Worm (Caenorhabditis elegans) whole organism, L3 larva: ENCODE data around the gene B0001.3.
"Not testable (repeated sequence)": the region's sequence is repeated elsewhere in the genome, so short reads cannot be mapped to it uniquely, and the experiment has no call there.

Experiments used
- R02D3.7 ChIP-seq: fragments of 150-350 bp; optimal IDR thresholded peaks from 2 replicates; lab custom pipeline; 2014; ENCODE audit warnings: missing biosample characterization, missing genetic modification characterization
- ZK546.5 ChIP-seq: sonication (generic microtip); optimal IDR thresholded peaks from 2 replicates; lab custom pipeline; 2017; ENCODE audit warnings: missing biosample characterization, missing genetic modification characterization
- ama-1 ChIP-seq: fragments of 150-350 bp; optimal IDR thresholded peaks from 2 replicates; lab custom pipeline; 2018
- ceh-16 ChIP-seq: sonication (generic microtip); optimal IDR thresholded peaks from 2 replicates; lab custom pipeline; 2017; ENCODE audit warnings: missing biosample characterization, missing genetic modification characterization
- ceh-28 ChIP-seq: fragments of 150-350 bp; optimal IDR thresholded peaks from 2 replicates; lab custom pipeline; 2014; ENCODE audit warnings: missing biosample characterization, missing genetic modification reagents, missing genetic modification characterization
- ceh-82 ChIP-seq: fragments of 150-350 bp; optimal IDR thresholded peaks from 2 replicates; lab custom pipeline; 2014; ENCODE audit warnings: missing biosample characterization, missing genetic modification characterization
- ceh-9 ChIP-seq: sonication (generic microtip); optimal IDR thresholded peaks from 2 replicates; lab custom pipeline; 2018; ENCODE audit warnings: missing biosample characterization, missing genetic modification characterization
- elt-1 ChIP-seq: fragments of 150-350 bp; optimal IDR thresholded peaks from 2 replicates; lab custom pipeline; 2014; ENCODE audit warnings: missing biosample characterization, missing genetic modification characterization
- elt-2 ChIP-seq: sonication (generic microtip); optimal IDR thresholded peaks from 2 replicates; lab custom pipeline; 2016; ENCODE audit warnings: missing genetic modification reagents, mild to moderate bottlenecking, missing genetic modification characterization, missing compliant biosample characterization
- fkh-10 ChIP-seq: sonication (generic microtip); optimal IDR thresholded peaks from 2 replicates; lab custom pipeline; 2017; ENCODE audit warnings: missing biosample characterization, missing genetic modification reagents, missing genetic modification characterization
- hmg-11 ChIP-seq: sonication (generic microtip); optimal IDR thresholded peaks from 2 replicates; lab custom pipeline; 2016; ENCODE audit warnings: missing genetic modification characterization, missing compliant biosample characterization
- jun-1 ChIP-seq: fragments of 150-350 bp; optimal IDR thresholded peaks from 2 replicates; lab custom pipeline; 2014; ENCODE audit warnings: missing biosample characterization, missing genetic modification reagents, missing genetic modification characterization
- lin-15B ChIP-seq: fragments of 150-350 bp; optimal IDR thresholded peaks from 2 replicates; lab custom pipeline; 2014; ENCODE audit warnings: missing biosample characterization, missing genetic modification characterization
- lin-39 ChIP-seq: fragments of 150-350 bp; optimal IDR thresholded peaks from 2 replicates; lab custom pipeline; 2018; ENCODE audit warnings: missing biosample characterization, missing genetic modification reagents, missing genetic modification characterization
- lsy-12 ChIP-seq: sonication (generic microtip); optimal IDR thresholded peaks from 2 replicates; lab custom pipeline; 2016; ENCODE audit warnings: mild to moderate bottlenecking, missing genetic modification characterization, missing compliant biosample characterization
- mml-1 ChIP-seq: fragments of 150-350 bp; sonication (generic microtip); optimal IDR thresholded peaks from 3 replicates; lab custom pipeline; 2014; ENCODE audit warnings: missing biosample characterization, missing genetic modification characterization
- nfya-1 ChIP-seq: sonication (generic microtip); optimal IDR thresholded peaks from 2 replicates; lab custom pipeline; 2017; ENCODE audit warnings: missing genetic modification characterization, mild to moderate bottlenecking, missing compliant biosample characterization, antibody characterized with exemption, moderate library complexity; ENCODE audit not compliant: insufficient read depth
- nhr-11 ChIP-seq: fragments of 150-350 bp; optimal IDR thresholded peaks from 2 replicates; lab custom pipeline; 2014; ENCODE audit warnings: missing biosample characterization, missing genetic modification characterization
- nhr-12 ChIP-seq: fragments of 150-350 bp; optimal IDR thresholded peaks from 2 replicates; lab custom pipeline; 2014; ENCODE audit warnings: missing biosample characterization, missing genetic modification characterization
- nhr-25 ChIP-seq: sonication (generic microtip); optimal IDR thresholded peaks from 2 replicates; lab custom pipeline; 2017; ENCODE audit warnings: missing biosample characterization, missing genetic modification characterization
- nhr-28 ChIP-seq: fragments of 150-350 bp; optimal IDR thresholded peaks from 2 replicates; lab custom pipeline; 2014; ENCODE audit warnings: missing biosample characterization, missing genetic modification characterization
- nhr-43 ChIP-seq: sonication (generic microtip); optimal IDR thresholded peaks from 2 replicates; lab custom pipeline; 2016; ENCODE audit warnings: mild to moderate bottlenecking, missing genetic modification characterization, missing compliant biosample characterization; ENCODE audit not compliant: poor library complexity, severe bottlenecking
- nhr-67 ChIP-seq: fragments of 150-350 bp; optimal IDR thresholded peaks from 2 replicates; lab custom pipeline; 2014; ENCODE audit warnings: missing biosample characterization, missing genetic modification characterization
- nhr-76 ChIP-seq: fragments of 150-350 bp; sonication (generic microtip); optimal IDR thresholded peaks from 5 replicates; lab custom pipeline; 2014; ENCODE audit warnings: missing biosample characterization, missing genetic modification characterization
- pqm-1 ChIP-seq: fragments of 150-350 bp; optimal IDR thresholded peaks from 2 replicates; lab custom pipeline; 2017; ENCODE audit warnings: missing biosample characterization, missing genetic modification characterization, inconsistent platforms
- sea-2 ChIP-seq: fragments of 150-350 bp; sonication (generic microtip); optimal IDR thresholded peaks from 4 replicates; lab custom pipeline; 2014; ENCODE audit warnings: missing biosample characterization, missing genetic modification reagents, missing genetic modification characterization
- tbx-2 ChIP-seq: sonication (generic microtip); optimal IDR thresholded peaks from 2 replicates; lab custom pipeline; 2016; ENCODE audit warnings: mild to moderate bottlenecking, missing genetic modification characterization, missing compliant biosample characterization
- unc-39 ChIP-seq: sonication (generic microtip); optimal IDR thresholded peaks from 4 replicates; lab custom pipeline; 2017; ENCODE audit warnings: missing biosample characterization, missing genetic modification characterization
- unc-62 ChIP-seq: fragments of 150-350 bp; sonication (generic microtip); optimal IDR thresholded peaks from 4 replicates; lab custom pipeline; 2014; ENCODE audit warnings: missing biosample characterization, missing genetic modification reagents, missing genetic modification characterization
- ztf-11 ChIP-seq: fragments of 150-350 bp; optimal IDR thresholded peaks from 2 replicates; lab custom pipeline; 2014; ENCODE audit warnings: missing biosample characterization, missing genetic modification characterization
- ztf-4 ChIP-seq: fragments of 150-350 bp; optimal IDR thresholded peaks from 2 replicates; lab custom pipeline; 2014; ENCODE audit warnings: missing biosample characterization, missing genetic modification characterization

B0001.3 gene

DNA sequence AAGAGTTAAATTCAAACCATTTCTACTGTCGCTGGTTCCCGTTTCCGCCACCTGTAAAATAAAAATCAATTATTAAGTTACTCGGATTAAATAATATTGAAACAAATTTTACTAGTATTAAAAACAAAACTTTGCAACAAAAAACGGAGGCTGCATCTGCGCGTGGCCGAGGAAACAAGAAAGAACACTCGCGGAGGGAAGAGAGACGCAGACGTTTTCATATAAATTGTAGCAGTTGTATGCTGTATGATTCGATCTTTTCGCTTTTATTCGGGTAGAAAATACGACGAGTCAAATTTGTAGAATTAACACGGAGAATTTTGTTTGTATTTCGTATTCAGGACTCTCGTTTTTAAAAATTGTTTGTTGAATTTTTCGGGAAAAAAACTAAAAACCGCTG lies at the start of gene B0001.3:
Gene B0001.3, minus strand, starts transcription at position 55 of the 400 bp plus-strand sequence.
- TF ChIP-seq hmg-11 (tag; lab: Kevin White, UChicago) (peak; percentile 14), nhr-67 (tag; lab: Kevin White, UChicago) (no peak), unc-39 (tag; lab: Kevin White, UChicago) (no peak), mml-1 (no peak), R02D3.7 (no peak)

- no peak for TF ChIP-seq ceh-28 (tag; lab: Kevin White, UChicago)
- TF ChIP-seq elt-2 (tag; lab: Kevin White, UChicago) = no peak
- TF ChIP-seq lsy-12 (tag; lab: Kevin White, UChicago) = no peak
- TF ChIP-seq nhr-43 (tag; lab: Kevin White, UChicago) = no peak
- TF ChIP-seq hmg-11 (tag; lab: Kevin White, UChicago) = no peak
- no peak for TF ChIP-seq nhr-12 (tag; lab: Kevin White, UChicago)
- no peak for TF ChIP-seq nhr-67 (tag; lab: Kevin White, UChicago)
- no peak for TF ChIP-seq jun-1 (tag; lab: Kevin White, UChicago)
- TF ChIP-seq fkh-10 (GFP tag; lab: Kevin White, UChicago) = no peak
- no peak for TF ChIP-seq nhr-25 (tag; lab: Kevin White, UChicago)
- no peak for TF ChIP-seq pqm-1
- TF ChIP-seq ceh-9 (tag; lab: Kevin White, UChicago) = no peak
- TF ChIP-seq tbx-2 (tag; lab: Kevin White, UChicago) = no peak
- TF ChIP-seq ceh-82 (tag; lab: Kevin White, UChicago) = no peak
- TF ChIP-seq ztf-11 = no peak
- TF ChIP-seq, all 47 proteins: peak for 0
Measured at ce11 chrIV:12194668-12195067, 49.1 kb upstream of the B0001.3 start.

ce11 chrIV:12193338-12193737 lies 47.8 kb upstream of the B0001.3 start:
- no peak for TF ChIP-seq ceh-9 (tag; lab: Kevin White, UChicago)
- TF ChIP-seq mml-1 = no peak
- no peak for TF ChIP-seq ZK546.5 (tag; lab: Kevin White, UChicago)
- TF ChIP-seq lin-15B (tag; lab: Kevin White, UChicago) = no peak
- TF ChIP-seq nhr-43 (tag; lab: Kevin White, UChicago) = no peak
- TF ChIP-seq jun-1 (tag; lab: Kevin White, UChicago) = no peak
- TF ChIP-seq lsy-12 (tag; lab: Kevin White, UChicago) = no peak

ce11 chrIV:12192104-12192763 lies 46.7 kb upstream of the B0001.3 start:
- TF ChIP-seq sea-2 (GFP tag; lab: Kevin White, UChicago) = no peak
- TF ChIP-seq tbx-2 (tag; lab: Kevin White, UChicago) = no peak
- no peak for TF ChIP-seq unc-62
- no peak for TF ChIP-seq nhr-28
- no peak for TF ChIP-seq ztf-11
- peak; percentile 28 for TF ChIP-seq lin-39 (tag; lab: Kevin White, UChicago)
- TF ChIP-seq ztf-4 (tag; lab: Kevin White, UChicago) = no peak

DNA sequence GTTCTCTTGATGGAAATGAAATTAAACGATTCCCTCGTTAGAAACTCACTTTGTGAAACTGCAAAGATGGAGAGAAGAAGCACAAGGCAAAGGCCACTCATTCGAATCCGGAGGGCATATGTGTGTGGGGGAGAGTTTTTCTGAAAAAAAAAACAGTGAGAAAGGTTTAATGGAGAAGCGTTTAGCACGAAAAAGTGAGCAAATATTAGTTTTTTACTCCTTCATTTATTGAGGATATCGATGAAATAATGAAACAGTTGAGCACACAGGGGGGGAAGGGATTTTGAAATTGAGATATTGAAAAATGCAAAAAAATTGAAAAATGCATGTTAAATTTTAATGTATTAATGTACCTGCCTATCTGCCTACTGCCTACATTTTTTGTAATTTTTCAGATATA lies 32.7 kb upstream of the B0001.3 start, which contains the start of gene nlr-1:
Gene nlr-1, minus strand, starts transcription at position 101 of the 400 bp plus-strand sequence.
- not testable (repeated sequence) for TF ChIP-seq nhr-12, elt-2, hmg-11 (tag; lab: Kevin White, UChicago)

DNA sequence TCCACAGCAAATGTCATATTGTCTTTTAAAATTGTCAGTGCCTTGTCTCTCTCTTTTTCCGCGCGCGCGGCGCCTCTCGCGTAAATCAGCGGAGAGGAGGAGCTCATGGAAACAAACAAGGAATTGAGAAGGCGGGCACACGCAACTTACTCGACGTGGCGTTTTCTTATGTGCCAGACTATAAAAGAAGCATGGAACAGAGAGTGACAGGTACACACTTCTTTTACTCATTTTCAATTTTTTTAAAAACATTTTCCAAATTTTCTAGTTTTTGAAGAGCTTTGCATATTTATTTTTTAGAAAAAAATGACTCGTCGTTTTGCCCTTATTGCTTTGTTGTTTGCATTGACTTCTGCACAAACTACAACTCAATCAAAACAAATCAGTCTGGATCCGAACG lies 22.4 kb upstream of the B0001.3 start, which contains the start of gene F20B10.3:
Gene F20B10.3, plus strand, starts transcription at position 301 of the 400 bp plus-strand sequence.
- TF ChIP-seq tbx-2 (tag; lab: Kevin White, UChicago) = no peak
- no peak for TF ChIP-seq elt-1 (tag; lab: Kevin White, UChicago)
- TF ChIP-seq sea-2 (GFP tag; lab: Kevin White, UChicago) = no peak
- TF ChIP-seq ceh-16 (tag; lab: Kevin White, UChicago) = no peak
- no peak for TF ChIP-seq ZK546.5 (tag; lab: Kevin White, UChicago)
- TF ChIP-seq nhr-11 (tag; lab: Kevin White, UChicago) = no peak
- no peak for TF ChIP-seq ceh-28 (tag; lab: Kevin White, UChicago)
- TF ChIP-seq elt-2 (tag; lab: Kevin White, UChicago) = no peak
- TF ChIP-seq nfya-1 (tag; lab: Kevin White, UChicago) = no peak
- TF ChIP-seq nhr-76 (tag; lab: Kevin White, UChicago) = no peak
- no peak for TF ChIP-seq ceh-82 (tag; lab: Kevin White, UChicago)
- no peak for TF ChIP-seq ama-1 (lab: Kevin White, UChicago)
